Worm (Caenorhabditis elegans): ENCODE measurements around the gene nhr-120.

Gene nhr-120

ce11 chrX:6631437-6631836 is 9.0 kb downstream of the nhr-120 start, which contains the start of gene aexr-2:
Gene aexr-2 (minus strand): TSS chrX:6631537.
- TF ChIP-seq hpl-2 (GFP tag; optimal IDR thresholded peaks at IDR 0.05) (no peak), elt-3 (tag; optimal IDR thresholded peaks at IDR 0.05) (no peak), elt-2 (tag; optimal IDR thresholded peaks at IDR 0.05) (no peak), pax-3 (tag; optimal IDR thresholded peaks at IDR 0.05) (no peak), rnt-1 (tag; optimal IDR thresholded peaks at IDR 0.05) (no peak), blmp-1 (tag; optimal IDR thresholded peaks at IDR 0.05) (no peak), ztf-11 (tag; optimal IDR thresholded peaks at IDR 0.05) (no peak)

DNA sequence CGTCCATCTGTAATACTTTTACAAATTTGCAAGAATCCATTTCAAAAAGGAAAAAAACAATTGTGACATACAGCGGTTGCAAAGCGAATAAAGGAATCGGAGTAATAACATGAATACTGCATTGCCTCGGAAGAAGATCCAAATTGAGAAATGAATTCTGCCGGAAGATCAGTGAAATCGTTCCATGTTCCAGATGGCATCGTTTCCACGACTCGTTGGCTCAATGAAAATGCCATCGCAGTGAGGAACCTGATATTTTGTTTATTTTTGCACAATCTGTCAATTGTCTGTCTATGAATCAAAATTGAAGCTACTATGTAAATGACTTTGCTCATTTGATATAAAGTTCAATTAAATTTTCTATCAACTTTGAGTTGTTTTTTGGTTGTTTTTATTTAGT is 9.8 kb downstream of the nhr-120 start:
- TF ChIP-seq ceh-88 (GFP tag; IDR thresholded peaks at IDR 0.05) (no peak), Y116A8C.19 (tag; optimal IDR thresholded peaks at IDR 0.05; ENCODE audit: borderline replicate concordance) (no peak), fkh-8 (tag; optimal IDR thresholded peaks at IDR 0.05) (no peak)

ce11 chrX:6625275-6625674 is 15.1 kb downstream of the nhr-120 start:
- TF ChIP-seq hlh-17 (GFP tag; optimal IDR thresholded peaks at IDR 0.05; ENCODE audit: borderline replicate concordance) (no peak), tlp-1 (tag; optimal IDR thresholded peaks at IDR 0.05) (no peak), C16A3.4 (tag; optimal IDR thresholded peaks at IDR 0.05) (no peak), egl-13 (tag; optimal IDR thresholded peaks at IDR 0.05) (no peak), ama-1 (optimal IDR thresholded peaks at IDR 0.05) (no peak), skn-1 (tag; optimal IDR thresholded peaks at IDR 0.05) (no peak), lin-35 (GFP tag; optimal IDR thresholded peaks at IDR 0.05) (no peak), efl-3 (GFP tag; optimal IDR thresholded peaks at IDR 0.05) (no peak), mef-2 (tag; optimal IDR thresholded peaks at IDR 0.05) (no peak), vab-15 (tag; optimal IDR thresholded peaks at IDR 0.05) (no peak), zip-4 (GFP tag; optimal IDR thresholded peaks at IDR 0.05) (no peak), zag-1 (tag; optimal IDR thresholded peaks at IDR 0.05) (no peak), sptf-1 (tag; optimal IDR thresholded peaks at IDR 0.05) (no peak), C04F5.9 (tag; optimal IDR thresholded peaks at IDR 0.05) (no peak), xbp-1 (tag; optimal IDR thresholded peaks at IDR 0.05) (no peak), fkh-8 (tag; optimal IDR thresholded peaks at IDR 0.05) (no peak)

DNA sequence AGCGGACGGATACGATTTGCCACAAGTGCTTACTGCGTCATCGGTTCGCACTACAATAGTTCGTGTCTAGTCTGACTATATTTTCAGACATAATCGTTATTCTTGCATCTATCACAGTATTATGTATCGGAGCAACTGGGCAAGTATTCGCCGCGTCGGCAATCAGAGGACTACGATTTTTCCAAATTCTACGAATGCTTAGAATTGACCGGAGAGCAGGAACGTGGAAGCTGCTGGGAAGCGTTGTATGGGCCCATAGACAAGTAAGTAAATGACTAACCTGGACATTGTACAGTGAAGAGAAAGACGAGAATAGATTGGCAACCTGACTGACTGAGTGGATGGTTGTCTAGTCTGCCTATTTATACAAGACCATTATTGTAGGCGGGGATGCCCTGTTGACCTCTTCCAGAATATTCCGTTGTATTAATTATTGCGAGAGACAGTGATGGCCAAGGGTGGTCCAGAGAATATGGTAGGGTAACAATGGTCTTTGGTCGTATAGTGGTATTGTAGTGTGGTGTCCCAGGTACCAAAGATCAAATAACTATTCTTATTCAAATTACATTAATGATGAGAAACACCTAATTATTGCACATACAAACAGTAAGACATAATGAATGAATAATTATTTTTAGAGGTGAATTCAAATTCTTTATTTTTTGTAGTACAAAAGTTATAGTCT is 17.7 kb downstream of the nhr-120 start, which contains the start of gene clec-266:
TSS of gene clec-266 (minus strand) at position 364 of the 685 bp plus-strand sequence.
- TF ChIP-seq fkh-10 (GFP tag; optimal IDR thresholded peaks at IDR 0.05) (no peak), C34B4.2 (tag; optimal IDR thresholded peaks at IDR 0.05) (no peak), sup-37 (GFP tag; optimal IDR thresholded peaks at IDR 0.05) (no peak), lsy-2 (tag; optimal IDR thresholded peaks at IDR 0.05) (no peak), nhr-19 (GFP tag; conservative IDR thresholded peaks at IDR 0.05) (no peak), blmp-1 (tag; optimal IDR thresholded peaks at IDR 0.05) (no peak), ztf-11 (tag; optimal IDR thresholded peaks at IDR 0.05) (no peak), efl-3 (GFP tag; optimal IDR thresholded peaks at IDR 0.05) (no peak), lin-13 (GFP tag; optimal IDR thresholded peaks at IDR 0.05) (no peak), snpc-4 (tag; optimal IDR thresholded peaks at IDR 0.05) (no peak)

ce11 chrX:6618712-6619111 is 21.7 kb downstream of the nhr-120 start, which contains the start of gene kqt-1:
Gene kqt-1 (plus strand): TSS chrX:6619012.
- no peak for TF ChIP-seq egl-27 (tag; optimal IDR thresholded peaks at IDR 0.05)
- TF ChIP-seq elt-2 (tag; optimal IDR thresholded peaks at IDR 0.05): no peak
- no peak for TF ChIP-seq alr-1 (tag; optimal IDR thresholded peaks at IDR 0.05; ENCODE audit: borderline replicate concordance)
- TF ChIP-seq unc-62 (GFP tag; optimal IDR thresholded peaks at IDR 0.05): no peak
- TF ChIP-seq dpl-1 (GFP tag; optimal IDR thresholded peaks at IDR 0.05): no peak
- TF ChIP-seq pag-3 (tag; optimal IDR thresholded peaks at IDR 0.05; ENCODE audit: borderline replicate concordance, insufficient read depth): no peak
- TF ChIP-seq pax-3 (tag; optimal IDR thresholded peaks at IDR 0.05): no peak
- TF ChIP-seq ces-1 (GFP tag; optimal IDR thresholded peaks at IDR 0.05): no peak
